Fruit fly (Drosophila melanogaster) whole organism, embryonic: ENCODE measurements around the gene mmy.

Experiments
- Awh ChIP-seq: fragments of 200-800 bp; sonication (Bioruptor generic); IDR thresholded peaks from 2 replicates; pipeline ENCODE4, ENCODE4 v1.3.6; 2022; ENCODE audit warnings: missing biosample characterization, missing genetic modification characterization
- B-H2 ChIP-seq: fragments of 200-800 bp; sonication (Bioruptor generic); optimal IDR thresholded peaks from 2 replicates; lab custom pipeline; 2018; ENCODE audit warnings: missing biosample characterization, mild to moderate bottlenecking, missing genetic modification characterization
- Bgb ChIP-seq: fragments of 200-800 bp; sonication (Bioruptor generic); IDR thresholded peaks from 2 replicates; pipeline ENCODE4 v1.3.6; 2022; ENCODE audit warnings: missing biosample characterization, missing genetic modification characterization; ENCODE audit not compliant: partially characterized antibody
- BtbVII ChIP-seq: fragments of 200-800 bp; sonication (Bioruptor generic); optimal IDR thresholded peaks from 3 replicates; lab custom pipeline; 2017; ENCODE audit warnings: missing biosample characterization, mild to moderate bottlenecking, missing genetic modification characterization
- CG15514 ChIP-seq: fragments of 200-800 bp; sonication (Bioruptor generic); optimal IDR thresholded peaks from 3 replicates; lab custom pipeline; 2017; ENCODE audit warnings: missing biosample characterization, missing genetic modification characterization, mild to moderate bottlenecking, moderate library complexity, missing genetic modification reagents
- CG17912 ChIP-seq: fragments of 200-800 bp; sonication (Bioruptor generic); optimal IDR thresholded peaks from 2 replicates; lab custom pipeline; 2018; ENCODE audit warnings: missing biosample characterization, mild to moderate bottlenecking, missing genetic modification characterization
- CG18599 ChIP-seq: fragments of 200-800 bp; sonication (Bioruptor generic); optimal IDR thresholded peaks from 3 replicates; lab custom pipeline; 2017; ENCODE audit warnings: missing biosample characterization, missing genetic modification characterization, mild to moderate bottlenecking, moderate library complexity, missing genetic modification reagents
- CG2116 ChIP-seq: fragments of 200-800 bp; sonication (Bioruptor generic); optimal IDR thresholded peaks from 3 replicates; lab custom pipeline; 2018; ENCODE audit warnings: missing biosample characterization, mild to moderate bottlenecking, missing genetic modification characterization
- CG2120 ChIP-seq: fragments of 200-800 bp; sonication (Bioruptor generic); optimal IDR thresholded peaks from 3 replicates; lab custom pipeline; 2016; ENCODE audit warnings: missing biosample characterization, missing genetic modification characterization
- CG34376 ChIP-seq: fragments of 200-800 bp; sonication (Bioruptor generic); optimal IDR thresholded peaks from 2 replicates; lab custom pipeline; 2018; ENCODE audit warnings: missing biosample characterization, mild to moderate bottlenecking, missing genetic modification characterization
- CG4707 ChIP-seq: fragments of 200-800 bp; sonication (Bioruptor generic); optimal IDR thresholded peaks from 2 replicates; lab custom pipeline; 2018; ENCODE audit warnings: missing biosample characterization, mild to moderate bottlenecking, missing genetic modification characterization, moderate library complexity
- CG4730 ChIP-seq: fragments of 200-800 bp; sonication (Bioruptor generic); IDR thresholded peaks from 2 replicates; pipeline ENCODE4 v1.3.6; 2022; ENCODE audit warnings: missing biosample characterization, missing genetic modification characterization
- CG5180 ChIP-seq: fragments of 200-800 bp; sonication (Bioruptor generic); optimal IDR thresholded peaks from 3 replicates; lab custom pipeline; 2017; ENCODE audit warnings: missing biosample characterization, missing genetic modification characterization, mild to moderate bottlenecking, moderate library complexity, missing genetic modification reagents
- CG6654 ChIP-seq: fragments of 200-800 bp; sonication (Bioruptor generic); optimal IDR thresholded peaks from 2 replicates; lab custom pipeline; 2017; ENCODE audit warnings: missing biosample characterization, mild to moderate bottlenecking, missing genetic modification characterization
- Camta ChIP-seq: fragments of 200-800 bp; sonication (Bioruptor generic); optimal IDR thresholded peaks from 2 replicates; lab custom pipeline; 2016; ENCODE audit warnings: missing biosample characterization, missing genetic modification characterization
- Dref ChIP-seq: fragments of 200-800 bp; sonication (Bioruptor generic); IDR thresholded peaks from 2 replicates; pipeline ENCODE4 v1.3.6; 2022; ENCODE audit warnings: missing biosample characterization, missing genetic modification characterization
- GATAe ChIP-seq: fragments of 200-800 bp; sonication (Bioruptor generic); conservative IDR thresholded peaks from 2 replicates; pipeline ENCODE4 v1.3.6; 2022; ENCODE audit warnings: missing biosample characterization, missing genetic modification characterization
- Hey ChIP-seq: fragments of 200-800 bp; sonication (Bioruptor generic); optimal IDR thresholded peaks from 3 replicates; lab custom pipeline; 2018; ENCODE audit warnings: missing biosample characterization, mild to moderate bottlenecking, missing genetic modification characterization
- Hr78 ChIP-seq, 2 experiments: fragments of 200-800 bp in 1 of 2; fragments of >200 bp in 1 of 2; sonication (Bioruptor generic) in 1 of 2; optimal IDR thresholded peaks; 2 replicates each; lab custom pipeline; 2017 to 2019; ENCODE audit warnings: missing biosample characterization in 2 of 2, missing genetic modification characterization in 2 of 2, mild to moderate bottlenecking in 1 of 2, moderate library complexity in 1 of 2
- Med ChIP-seq: fragments of 200-800 bp; sonication (Bioruptor generic); peaks from one replicate; lab custom pipeline; 2016; ENCODE audit warnings: missing biosample characterization, missing genetic modification characterization, mild to moderate bottlenecking, inconsistent platforms, moderate library complexity
- ara ChIP-seq: fragments of 200-800 bp; sonication (Bioruptor generic); IDR thresholded peaks from 2 replicates; pipeline ENCODE4 v1.3.6; 2022; ENCODE audit warnings: missing biosample characterization, missing genetic modification characterization
- ash1 ChIP-seq: fragments of 200-800 bp; sonication (Bioruptor generic); optimal IDR thresholded peaks from 2 replicates; lab custom pipeline; 2018; ENCODE audit warnings: missing biosample characterization, mild to moderate bottlenecking, missing genetic modification characterization
- az2 ChIP-seq: fragments of 200-800 bp; sonication (Bioruptor generic); optimal IDR thresholded peaks from 3 replicates; lab custom pipeline; 2016; ENCODE audit warnings: missing biosample characterization, missing genetic modification characterization
- crol ChIP-seq: fragments of 200-800 bp; sonication (Bioruptor generic); IDR thresholded peaks from 2 replicates; pipeline ENCODE4 v1.3.6; 2022; ENCODE audit warnings: missing biosample characterization, missing genetic modification characterization
- dimm ChIP-seq: fragments of 200-800 bp; sonication (Bioruptor generic); IDR thresholded peaks from 2 replicates; pipeline ENCODE4 v1.3.6; 2022; ENCODE audit warnings: missing biosample characterization, missing genetic modification characterization
- exex ChIP-seq: fragments of 200-800 bp; sonication (Bioruptor generic); optimal IDR thresholded peaks from 4 replicates; lab custom pipeline; 2018; ENCODE audit warnings: missing biosample characterization, mild to moderate bottlenecking, missing genetic modification characterization, moderate library complexity
- ftz-f1 ChIP-seq: fragments of 200-800 bp; sonication (Bioruptor generic); optimal IDR thresholded peaks from 2 replicates; lab custom pipeline; 2016; ENCODE audit warnings: missing biosample characterization, missing genetic modification characterization
- grn ChIP-seq: fragments of 200-800 bp; sonication (Bioruptor generic); optimal IDR thresholded peaks from 3 replicates; lab custom pipeline; 2017; ENCODE audit warnings: missing biosample characterization, missing genetic modification characterization
- hbn ChIP-seq: fragments of 200-800 bp; sonication (Bioruptor generic); IDR thresholded peaks from 2 replicates; pipeline ENCODE4 v1.3.6; 2022; ENCODE audit warnings: missing biosample characterization, missing genetic modification characterization; ENCODE audit not compliant: partially characterized antibody
- kah ChIP-seq: fragments of 200-800 bp; sonication (Bioruptor generic); optimal IDR thresholded peaks from 2 replicates; lab custom pipeline; 2018; ENCODE audit warnings: missing biosample characterization, mild to moderate bottlenecking, missing genetic modification characterization
- lab ChIP-seq: fragments of 200-800 bp; sonication (Bioruptor generic); optimal IDR thresholded peaks from 3 replicates; lab custom pipeline; 2017; ENCODE audit warnings: missing biosample characterization, missing genetic modification characterization, mild to moderate bottlenecking, moderate library complexity, missing genetic modification reagents
- mirr ChIP-seq: fragments of 200-800 bp; sonication (Bioruptor generic); optimal IDR thresholded peaks from 3 replicates; lab custom pipeline; 2018; ENCODE audit warnings: missing biosample characterization, mild to moderate bottlenecking, missing genetic modification characterization
- nom ChIP-seq: fragments of 200-800 bp; sonication (Bioruptor generic); optimal IDR thresholded peaks from 2 replicates; lab custom pipeline; 2017; ENCODE audit warnings: missing biosample characterization, missing genetic modification characterization, mild to moderate bottlenecking, moderate library complexity, missing genetic modification reagents
- pzg ChIP-seq: fragments of 200-800 bp; sonication (Bioruptor generic); optimal IDR thresholded peaks from 3 replicates; lab custom pipeline; 2018; ENCODE audit warnings: missing biosample characterization, mild to moderate bottlenecking, missing genetic modification characterization, moderate library complexity
- rib ChIP-seq: fragments of 200-800 bp; sonication (Bioruptor generic); IDR thresholded peaks from 2 replicates; pipeline ENCODE4 v1.3.6; 2022; ENCODE audit warnings: missing biosample characterization, missing genetic modification characterization
- run ChIP-seq: fragments of 200-800 bp; sonication (Bioruptor generic); optimal IDR thresholded peaks from 3 replicates; lab custom pipeline; 2018; ENCODE audit warnings: missing biosample characterization, mild to moderate bottlenecking, missing genetic modification characterization
- sd ChIP-seq: fragments of 200-800 bp; sonication (Bioruptor generic); optimal IDR thresholded peaks from 3 replicates; lab custom pipeline; 2018; ENCODE audit warnings: missing biosample characterization, mild to moderate bottlenecking, missing genetic modification characterization, moderate library complexity

mmy gene

dm6 chr2L:6447581-6448333, 25.9 kb downstream of the mmy start (continued):
- peak; percentile 5 for TF ChIP-seq pzg
- TF ChIP-seq kah (GFP tag; lab: Kevin White, UChicago): peak; percentile 2
- TF ChIP-seq run: peak; percentile 22
- peak; percentile 13 for TF ChIP-seq CG17912 (GFP tag; lab: Kevin White, UChicago)
- TF ChIP-seq az2 (GFP tag; lab: Kevin White, UChicago): no peak
- peak; percentile 68 for TF ChIP-seq sd (tag; lab: Kevin White, UChicago)
- TF ChIP-seq CG6654 (GFP tag; lab: Kevin White, UChicago): no peak
- TF ChIP-seq Camta (GFP tag; lab: Kevin White, UChicago): no peak
- TF ChIP-seq ash1 (GFP tag; lab: Kevin White, UChicago): no peak
- peak; percentile 41; the same call in 1 of the 2 replicates for TF ChIP-seq Dref
- no peak for TF ChIP-seq hbn (GFP tag; lab: Robert Waterston, UW)
- peak; percentile 18 for TF ChIP-seq BtbVII (GFP tag; lab: Kevin White, UChicago)
- no peak for TF ChIP-seq B-H2
- peak; percentile 34 for TF ChIP-seq CG15514 (GFP tag; lab: Kevin White, UChicago)
- TF ChIP-seq Med (GFP tag; lab: Kevin White, UChicago): peak; percentile 82
- TF ChIP-seq CG2116: peak; percentile 88
- TF ChIP-seq Bgb: peak; percentile 10; the same call in 1 of the 2 replicates
- TF ChIP-seq CG2120 (GFP tag; lab: Kevin White, UChicago): no peak
- peak in 1 of 2 experiments; percentile 67 for TF ChIP-seq Hr78 (GFP tag; optimal IDR thresholded peaks at IDR 0.05; lab: Kevin White, UChicago)
- TF ChIP-seq GATAe (GFP tag; lab: Robert Waterston, UW): peak; percentile 69
- TF ChIP-seq Hey (tag; lab: Kevin White, UChicago): peak; percentile 84
- peak; percentile 84 for TF ChIP-seq crol (GFP tag; lab: Robert Waterston, UW)
- peak; percentile 29; the same call in 1 of the 2 replicates for TF ChIP-seq Awh (GFP tag; lab: Robert Waterston, UW)
- TF ChIP-seq CG4730: no peak
- TF ChIP-seq ftz-f1 (GFP tag; lab: Kevin White, UChicago): peak; percentile 40
- TF ChIP-seq CG18599 (GFP tag; lab: Kevin White, UChicago): peak; percentile 11
- TF ChIP-seq rib (GFP tag; lab: Robert Waterston, UW): peak; percentile 32; the same call in 1 of the 2 replicates
- 0 out of 2 replicates have a peak, but pooled peaks have one; percentile 18 for TF ChIP-seq ara (GFP tag; lab: Robert Waterston, UW)
- TF ChIP-seq CG34376 (GFP tag; lab: Kevin White, UChicago): peak; percentile 75
- TF ChIP-seq nom: peak; percentile 78
- TF ChIP-seq lab (GFP tag; lab: Kevin White, UChicago): peak; percentile 24
- peak; percentile 75 for TF ChIP-seq grn (GFP tag; lab: Kevin White, UChicago)
- TF ChIP-seq CG5180 (GFP tag; lab: Kevin White, UChicago): peak; percentile 99
- TF ChIP-seq exex (tag; lab: Kevin White, UChicago): peak; percentile 85

DNA sequence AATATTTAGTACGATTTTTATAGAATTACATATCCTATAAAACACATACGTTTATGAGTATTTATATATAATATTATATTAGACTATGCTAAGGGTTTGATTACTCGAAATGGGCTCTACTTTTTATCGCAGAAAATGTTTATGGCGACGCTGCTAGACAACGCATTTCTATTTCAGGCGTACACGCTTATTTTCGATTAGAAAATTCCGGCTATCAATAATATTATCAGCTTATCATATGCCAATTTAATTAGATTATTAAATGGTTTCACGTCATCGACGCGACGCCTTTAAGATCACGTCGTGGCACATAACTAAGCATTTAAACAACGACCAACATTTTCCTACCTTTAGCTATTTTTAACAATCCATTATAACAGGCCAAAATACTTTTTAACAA, 47.4 kb downstream of the mmy start:
- TF ChIP-seq CG34376 (GFP tag; lab: Kevin White, UChicago) (peak; percentile 40), CG4707 (GFP tag; lab: Kevin White, UChicago) (no peak), sd (tag; lab: Kevin White, UChicago) (peak; percentile 37), mirr (GFP tag; lab: Kevin White, UChicago) (peak; percentile 40), exex (tag; lab: Kevin White, UChicago) (peak; percentile 95), dimm (GFP tag; lab: Robert Waterston, UW) (no peak)
